Worm (Caenorhabditis elegans) whole organism, young adult: ENCODE results near the gene Y47D3A.1.
A peak's percentile ranks its signal among the peaks of the same experiment; 100 is the strongest.

Experiments
- B0261.1 ChIP-seq: sonication (generic microtip); optimal IDR thresholded peaks from 2 replicates; lab custom pipeline; 2016; ENCODE audit warnings: mild to moderate bottlenecking, missing genetic modification characterization, moderate library complexity, missing compliant biosample characterization
- B0336.3 ChIP-seq: fragments of 200-800 bp; sonication (Bioruptor generic); IDR thresholded peaks from 2 replicates; pipeline ENCODE4 v1.3.6; 2022; ENCODE audit warnings: missing genetic modification characterization, missing compliant biosample characterization
- F22D6.2 ChIP-seq: sonication (generic microtip); optimal IDR thresholded peaks from 2 replicates; lab custom pipeline; 2016; ENCODE audit warnings: mild to moderate bottlenecking, missing genetic modification characterization, missing compliant biosample characterization
- F52B5.7 ChIP-seq: sonication (generic microtip); optimal IDR thresholded peaks from 2 replicates; lab custom pipeline; 2016; ENCODE audit warnings: mild to moderate bottlenecking, missing genetic modification characterization, missing compliant biosample characterization
- F55B11.4 ChIP-seq: sonication (generic microtip); optimal IDR thresholded peaks from 2 replicates; lab custom pipeline; 2016; ENCODE audit warnings: missing compliant biosample characterization, missing genetic modification characterization, borderline replicate concordance; ENCODE audit not compliant: insufficient read depth
- Y53F4B.3 ChIP-seq: fragments of 200-800 bp; sonication (Bioruptor generic); IDR thresholded peaks from 2 replicates; pipeline ENCODE4 v1.3.6; 2022; ENCODE audit warnings: missing genetic modification reagents, missing genetic modification characterization, missing compliant biosample characterization
- Y79H2A.3 ChIP-seq: fragments of 200-800 bp; sonication (Bioruptor generic); conservative IDR thresholded peaks from 2 replicates; pipeline ENCODE4 v1.3.6; 2022; ENCODE audit warnings: missing genetic modification reagents, missing genetic modification characterization, missing compliant biosample characterization
- akir-1 ChIP-seq: fragments of 200-800 bp; sonication (Bioruptor generic); optimal IDR thresholded peaks from 2 replicates; lab custom pipeline; 2018; ENCODE audit warnings: mild to moderate bottlenecking, missing genetic modification characterization, moderate library complexity, missing compliant biosample characterization
- ama-1 ChIP-seq, 3 experiments: fragments of 150-350 bp in 1 of 3; sonication (generic microtip) in 2 of 3; optimal IDR thresholded peaks; 2 replicates each; lab custom pipeline; 2014 to 2018; ENCODE audit warnings: missing biosample characterization in 2 of 3, missing genetic modification characterization in 2 of 3, missing genetic modification reagents in 2 of 3
- aptf-2 ChIP-seq: fragments of 200-800 bp; sonication (Bioruptor generic); conservative IDR thresholded peaks from 2 replicates; pipeline ENCODE4 v1.3.6; 2022; ENCODE audit warnings: missing genetic modification reagents, missing genetic modification characterization, missing compliant biosample characterization
- attf-3 ChIP-seq: fragments of 200-800 bp; sonication (Bioruptor generic); conservative IDR thresholded peaks from 2 replicates; pipeline ENCODE4 v1.3.6; 2022; ENCODE audit warnings: missing genetic modification reagents, missing genetic modification characterization, missing compliant biosample characterization
- ccch-3 ChIP-seq: fragments of 200-800 bp; sonication (Bioruptor generic); optimal IDR thresholded peaks from 2 replicates; lab custom pipeline; 2018; ENCODE audit warnings: mild to moderate bottlenecking, missing genetic modification characterization, missing compliant biosample characterization
- ceh-27 ChIP-seq: fragments of 200-800 bp; sonication (Bioruptor generic); optimal IDR thresholded peaks from 2 replicates; lab custom pipeline; 2018; ENCODE audit warnings: mild to moderate bottlenecking, missing genetic modification characterization, moderate library complexity, missing compliant biosample characterization
- ceh-40 ChIP-seq: fragments of 200-800 bp; sonication (Bioruptor generic); IDR thresholded peaks from 2 replicates; pipeline ENCODE4 v1.3.6; 2022; ENCODE audit warnings: missing genetic modification characterization, missing compliant biosample characterization
- dpff-1 ChIP-seq: sonication (generic microtip); optimal IDR thresholded peaks from 2 replicates; lab custom pipeline; 2017; ENCODE audit warnings: mild to moderate bottlenecking, missing genetic modification characterization, missing compliant biosample characterization
- dpl-1 ChIP-seq: fragments of 150-350 bp; optimal IDR thresholded peaks from 2 replicates; lab custom pipeline; 2014; ENCODE audit warnings: missing biosample characterization, missing genetic modification reagents, missing genetic modification characterization
- efl-1 ChIP-seq: fragments of 150-350 bp; optimal IDR thresholded peaks from 2 replicates; lab custom pipeline; 2014; ENCODE audit warnings: missing biosample characterization, missing genetic modification reagents, missing genetic modification characterization
- egrh-3 ChIP-seq: fragments of 200-800 bp; sonication (Bioruptor generic); IDR thresholded peaks from 2 replicates; pipeline ENCODE4 v1.3.6; 2022; ENCODE audit warnings: missing genetic modification reagents, missing genetic modification characterization, missing compliant biosample characterization
- ets-4 ChIP-seq: fragments of 200-800 bp; sonication (Bioruptor generic); optimal IDR thresholded peaks from 2 replicates; lab custom pipeline; 2018; ENCODE audit warnings: mild to moderate bottlenecking, missing genetic modification characterization, missing compliant biosample characterization
- lag-1 ChIP-seq: fragments of 200-800 bp; sonication (Bioruptor generic); IDR thresholded peaks from 2 replicates; pipeline ENCODE4 v1.3.6; 2022; ENCODE audit warnings: missing genetic modification reagents, missing genetic modification characterization, missing compliant biosample characterization
- let-526 ChIP-seq: fragments of 200-800 bp; sonication (Bioruptor generic); IDR thresholded peaks from 2 replicates; pipeline ENCODE4 v1.3.6; 2022; ENCODE audit warnings: missing genetic modification reagents, missing genetic modification characterization, missing compliant biosample characterization
- let-607 ChIP-seq, 2 experiments: fragments of 200-800 bp in 1 of 2; sonication (Bioruptor generic) in 1 of 2; sonication (generic microtip) in 1 of 2; optimal IDR thresholded peaks; 2 replicates each; lab custom pipeline; 2016 to 2018; ENCODE audit warnings: mild to moderate bottlenecking in 2 of 2, missing compliant biosample characterization in 2 of 2, missing genetic modification characterization in 2 of 2, moderate library complexity in 2 of 2, missing genotype in 1 of 2
- madf-3 ChIP-seq: fragments of 200-800 bp; sonication (Bioruptor generic); IDR thresholded peaks from 2 replicates; pipeline ENCODE4 v1.3.6; 2022; ENCODE audit warnings: missing genetic modification reagents, missing genetic modification characterization, missing compliant biosample characterization
- mxl-1 ChIP-seq: sonication (generic microtip); optimal IDR thresholded peaks from 2 replicates; lab custom pipeline; 2016; ENCODE audit warnings: missing genetic modification characterization, missing compliant biosample characterization
- nfya-2 ChIP-seq: fragments of 200-800 bp; sonication (Bioruptor generic); IDR thresholded peaks from 2 replicates; pipeline ENCODE4 v1.3.6; 2022; ENCODE audit warnings: missing genetic modification reagents, missing genetic modification characterization, missing compliant biosample characterization
- nfyb-1 ChIP-seq: fragments of 200-800 bp; sonication (Bioruptor generic); IDR thresholded peaks from 2 replicates; pipeline ENCODE4 v1.3.6; 2022; ENCODE audit warnings: missing genetic modification reagents, missing genetic modification characterization, missing compliant biosample characterization
- nhr-27 ChIP-seq: fragments of 200-800 bp; sonication (Bioruptor generic); optimal IDR thresholded peaks from 2 replicates; lab custom pipeline; 2018; ENCODE audit warnings: mild to moderate bottlenecking, missing genetic modification characterization, moderate library complexity, missing compliant biosample characterization
- rec-8 ChIP-seq, 2 experiments: sonication (generic microtip); optimal IDR thresholded peaks; 2 replicates each; lab custom pipeline; 2016; ENCODE audit warnings: mild to moderate bottlenecking in 2 of 2, missing genetic modification characterization in 2 of 2, missing genetic modification reagents in 2 of 2, missing genotype in 2 of 2, missing biosample characterization in 1 of 2, missing compliant biosample characterization in 1 of 2, moderate library complexity in 1 of 2
- repo-1 ChIP-seq: sonication (generic microtip); optimal IDR thresholded peaks from 2 replicates; lab custom pipeline; 2017; ENCODE audit warnings: mild to moderate bottlenecking, missing genetic modification characterization, missing compliant biosample characterization
- rpc-1 ChIP-seq, 2 experiments: fragments of 150-350 bp in 1 of 2; sonication (generic microtip) in 1 of 2; optimal IDR thresholded peaks; 2 replicates each; lab custom pipeline; 2014 to 2018; ENCODE audit warnings: missing biosample characterization in 1 of 2, missing genetic modification characterization in 1 of 2, missing genetic modification reagents in 1 of 2, missing genotype in 1 of 2
- snpc-1.1 ChIP-seq: sonication (generic microtip); optimal IDR thresholded peaks from 2 replicates; lab custom pipeline; 2017; ENCODE audit warnings: missing genetic modification characterization, mild to moderate bottlenecking, missing compliant biosample characterization, antibody characterized with exemption, moderate library complexity, missing genotype, missing genetic modification reagents; ENCODE audit not compliant: insufficient read depth
- snpc-1.3 ChIP-seq: sonication (generic microtip); optimal IDR thresholded peaks from 2 replicates; lab custom pipeline; 2017; ENCODE audit warnings: missing genetic modification characterization, mild to moderate bottlenecking, missing compliant biosample characterization, antibody characterized with exemption, moderate library complexity, missing genotype, missing genetic modification reagents; ENCODE audit not compliant: insufficient read depth
- snpc-4 ChIP-seq, 5 experiments: fragments of 150-350 bp in 1 of 5; sonication (generic microtip) in 4 of 5; optimal IDR thresholded peaks; 2 replicates each; lab custom pipeline; 2014 to 2018; ENCODE audit warnings: missing genetic modification characterization in 5 of 5, missing biosample characterization in 3 of 5, antibody characterized with exemption in 2 of 5, mild to moderate bottlenecking in 2 of 5, missing compliant biosample characterization in 2 of 5, missing genotype in 2 of 5, moderate library complexity in 2 of 5, missing genetic modification reagents in 1 of 5
- sptf-2 ChIP-seq: fragments of 200-800 bp; sonication (Bioruptor generic); optimal IDR thresholded peaks from 2 replicates; lab custom pipeline; 2018; ENCODE audit warnings: mild to moderate bottlenecking, missing genetic modification characterization, missing compliant biosample characterization
- tbp1 ChIP-seq: fragments of 200-800 bp; sonication (Bioruptor generic); optimal IDR thresholded peaks from 2 replicates; lab custom pipeline; 2018; ENCODE audit warnings: mild to moderate bottlenecking, missing genetic modification characterization, missing compliant biosample characterization
- xnd-1 ChIP-seq: sonication (generic microtip); optimal IDR thresholded peaks from 2 replicates; lab custom pipeline; 2016; ENCODE audit warnings: missing genotype, missing genetic modification reagents, missing genetic modification characterization, missing compliant biosample characterization
- zfh-2 ChIP-seq: fragments of 200-800 bp; sonication (Bioruptor generic); conservative IDR thresholded peaks from 2 replicates; pipeline ENCODE4 v1.3.6; 2022; ENCODE audit warnings: missing genetic modification reagents, missing genetic modification characterization, missing compliant biosample characterization
- ztf-22 ChIP-seq: fragments of 200-800 bp; sonication (Bioruptor generic); optimal IDR thresholded peaks from 2 replicates; lab custom pipeline; 2018; ENCODE audit warnings: mild to moderate bottlenecking, missing genetic modification characterization, moderate library complexity, missing compliant biosample characterization
- ztf-28 ChIP-seq: fragments of 200-800 bp; sonication (Bioruptor generic); IDR thresholded peaks from 2 replicates; pipeline ENCODE4 v1.3.6; 2022; ENCODE audit warnings: missing genetic modification reagents, missing genetic modification characterization, missing compliant biosample characterization
- ztf-6 ChIP-seq: fragments of 200-800 bp; sonication (Bioruptor generic); IDR thresholded peaks from 2 replicates; pipeline ENCODE4 v1.3.6; 2022; ENCODE audit warnings: missing genetic modification reagents, missing genetic modification characterization, missing compliant biosample characterization

Gene Y47D3A.1

ce11 chrIII:11090870-11091386 lies 50.7 kb downstream of the Y47D3A.1 start (continued):
- peak; percentile 95 for TF ChIP-seq snpc-4 (GFP tag; optimal IDR thresholded peaks at IDR 0.05; lab: Kevin White, UChicago)
- peak; percentile 93 to 99 (median 96) for TF ChIP-seq snpc-4 (tag; optimal IDR thresholded peaks at IDR 0.05; lab: Kevin White, UChicago)
- peak; percentile 74 for TF ChIP-seq dpff-1 (tag; lab: Kevin White, UChicago)
- peak; percentile 78 for TF ChIP-seq tbp1 (GFP tag; lab: Kevin White, UChicago)
- no peak for TF ChIP-seq rpc-1 (optimal IDR thresholded peaks at IDR 0.05; lab: Kevin White, UChicago)
- no peak for TF ChIP-seq rpc-1 (tag; optimal IDR thresholded peaks at IDR 0.05; lab: Kevin White, UChicago)
- peak; percentile 98 for TF ChIP-seq snpc-1.1 (tag; lab: Kevin White, UChicago)
- no peak for TF ChIP-seq lag-1 (GFP tag; lab: Robert Waterston, UW)
- peak; percentile 93 for TF ChIP-seq snpc-1.3
- TF ChIP-seq nfya-2 (GFP tag; lab: Robert Waterston, UW) = 0 out of 2 replicates have a peak, but pooled peaks have one; percentile 14
- TF ChIP-seq ets-4 (GFP tag; lab: Kevin White, UChicago) = no peak
- peak; percentile 60 for TF ChIP-seq repo-1 (tag; lab: Kevin White, UChicago)
- TF ChIP-seq aptf-2 (GFP tag; lab: Robert Waterston, UW) = peak; percentile 55; the same call in 1 of the 2 replicates
- TF ChIP-seq let-607 (tag; optimal IDR thresholded peaks at IDR 0.05; lab: Kevin White, UChicago) = peak in 1 of 2 experiments; percentile 47
- peak; percentile 30 for TF ChIP-seq ztf-22 (GFP tag; lab: Kevin White, UChicago)
- peak; percentile 31 for TF ChIP-seq sptf-2
- TF ChIP-seq Y79H2A.3 (GFP tag; lab: Robert Waterston, UW) = no peak
- peak; percentile 64 for TF ChIP-seq nhr-27 (tag; lab: Kevin White, UChicago)
- TF ChIP-seq madf-3 (GFP tag; lab: Robert Waterston, UW) = 0 out of 2 replicates have a peak, but pooled peaks have one; percentile 24
- peak; percentile 32; the same call in 1 of the 2 replicates for TF ChIP-seq attf-3 (GFP tag; lab: Robert Waterston, UW)
- no peak for TF ChIP-seq F55B11.4
- no peak for TF ChIP-seq ztf-6
- TF ChIP-seq ceh-27 (GFP tag; lab: Kevin White, UChicago) = no peak
- no peak for TF ChIP-seq dpl-1 (GFP tag; lab: Kevin White, UChicago)
- 0 out of 2 replicates have a peak, but pooled peaks have one; percentile 35 for TF ChIP-seq ceh-40 (GFP tag; lab: Robert Waterston, UW)
- no peak for TF ChIP-seq B0261.1 (tag; lab: Kevin White, UChicago)
- no peak for TF ChIP-seq ztf-28 (GFP tag; lab: Robert Waterston, UW)
- TF ChIP-seq let-526 (GFP tag; lab: Robert Waterston, UW) = no peak
- no peak for TF ChIP-seq Y53F4B.3
- peak; percentile 55 for TF ChIP-seq xnd-1 (tag; lab: Kevin White, UChicago)
- TF ChIP-seq F22D6.2 = no peak
- TF ChIP-seq B0336.3 = peak; percentile 75
- TF ChIP-seq akir-1 (GFP tag; lab: Kevin White, UChicago) = no peak
- TF ChIP-seq rec-8 (tag; optimal IDR thresholded peaks at IDR 0.05; lab: Kevin White, UChicago) = peak; percentile 11 to 65
- no peak for TF ChIP-seq ccch-3
- TF ChIP-seq mxl-1 (tag; lab: Kevin White, UChicago) = no peak
- TF ChIP-seq F52B5.7 (tag; lab: Kevin White, UChicago) = peak; percentile 72
- TF ChIP-seq nfyb-1 = peak; percentile 86
- TF ChIP-seq efl-1 (GFP tag; lab: Kevin White, UChicago) = no peak
- peak; percentile 81 for TF ChIP-seq zfh-2 (GFP tag; lab: Robert Waterston, UW)
- peak; percentile 88 for TF ChIP-seq ama-1 (optimal IDR thresholded peaks at IDR 0.05; lab: Kevin White, UChicago)
- no peak for TF ChIP-seq ama-1 (GFP tag; optimal IDR thresholded peaks at IDR 0.05; lab: Kevin White, UChicago)
- TF ChIP-seq egrh-3 (GFP tag; lab: Robert Waterston, UW) = peak; percentile 61; the same call in 1 of the 2 replicates
- TF ChIP-seq, all 124 proteins: peak for 74
